Fruit fly (Drosophila melanogaster) whole organism, embryonic: ENCODE data around the gene Sec22.

Experiments used
- Aef1 ChIP-seq: fragments of 200-800 bp; sonication (Bioruptor generic); IDR thresholded peaks from 3 replicates; pipeline ENCODE4 v1.3.6; 2022; ENCODE audit warnings: missing biosample characterization, missing genetic modification characterization
- CG10209 ChIP-seq: fragments of 200-800 bp; sonication (Bioruptor generic); optimal IDR thresholded peaks from 3 replicates; lab custom pipeline; 2017; ENCODE audit warnings: missing biosample characterization, mild to moderate bottlenecking, missing genetic modification characterization, missing genetic modification reagents
- CG10267 ChIP-seq: fragments of 200-800 bp; sonication (Bioruptor generic); optimal IDR thresholded peaks from 2 replicates; lab custom pipeline; 2018; ENCODE audit warnings: missing biosample characterization, mild to moderate bottlenecking, missing genetic modification characterization, moderate library complexity
- CG10366 ChIP-seq: fragments of 200-800 bp; sonication (Bioruptor generic); IDR thresholded peaks from 2 replicates; pipeline ENCODE4 v1.3.6; 2022; ENCODE audit warnings: missing biosample characterization, missing genetic modification characterization
- CG10431 ChIP-seq: fragments of 200-800 bp; sonication (Bioruptor generic); optimal IDR thresholded peaks from 3 replicates; lab custom pipeline; 2018; ENCODE audit warnings: missing biosample characterization, mild to moderate bottlenecking, missing genetic modification characterization
- CG12104 ChIP-seq: fragments of 200-800 bp; sonication (Bioruptor generic); optimal IDR thresholded peaks from 3 replicates; lab custom pipeline; 2016; ENCODE audit warnings: missing biosample characterization, missing genetic modification characterization
- CG12299 ChIP-seq: fragments of 200-800 bp; sonication (Bioruptor generic); optimal IDR thresholded peaks from 2 replicates; lab custom pipeline; 2018; ENCODE audit warnings: missing biosample characterization, mild to moderate bottlenecking, missing genetic modification characterization
- CG12744 ChIP-seq: fragments of 200-800 bp; sonication (Bioruptor generic); optimal IDR thresholded peaks from 2 replicates; lab custom pipeline; 2016; ENCODE audit warnings: missing biosample characterization, missing genetic modification characterization
- CG13624 ChIP-seq: fragments of 200-800 bp; sonication (Bioruptor generic); optimal IDR thresholded peaks from 2 replicates; lab custom pipeline; 2016; ENCODE audit warnings: missing biosample characterization, missing genetic modification characterization
- CG14050 ChIP-seq: fragments of 200-800 bp; sonication (Bioruptor generic); IDR thresholded peaks from 3 replicates; pipeline ENCODE4 v1.3.6; 2022; ENCODE audit warnings: missing biosample characterization, missing genetic modification characterization
- CG14860 ChIP-seq: fragments of 200-800 bp; sonication (Bioruptor generic); IDR thresholded peaks from 3 replicates; pipeline ENCODE4 v1.3.6; 2022; ENCODE audit warnings: missing biosample characterization, missing genetic modification characterization; ENCODE audit not compliant: partially characterized antibody
- CG16779 ChIP-seq: fragments of 200-800 bp; sonication (Bioruptor generic); IDR thresholded peaks from 2 replicates; pipeline ENCODE4 v1.3.6; 2022; ENCODE audit warnings: missing biosample characterization, missing genetic modification characterization
- CG16813 ChIP-seq: fragments of 200-800 bp; sonication (Bioruptor generic); IDR thresholded peaks from 3 replicates; pipeline ENCODE4 v1.3.6; 2022; ENCODE audit warnings: missing biosample characterization, missing genetic modification characterization; ENCODE audit not compliant: partially characterized antibody
- CG17186 ChIP-seq: fragments of 200-800 bp; sonication (Bioruptor generic); optimal IDR thresholded peaks from 3 replicates; lab custom pipeline; 2017; ENCODE audit warnings: missing biosample characterization, missing genetic modification reagents, missing genetic modification characterization
- CG18476 ChIP-seq: fragments of 200-800 bp; sonication (Bioruptor generic); optimal IDR thresholded peaks from 2 replicates; lab custom pipeline; 2016; ENCODE audit warnings: missing biosample characterization, mild to moderate bottlenecking, missing genetic modification characterization
- CG18619 ChIP-seq: fragments of 200-800 bp; sonication (Bioruptor generic); optimal IDR thresholded peaks from 3 replicates; lab custom pipeline; 2017; ENCODE audit warnings: missing biosample characterization, mild to moderate bottlenecking, missing genetic modification characterization
- CG2116 ChIP-seq: fragments of 200-800 bp; sonication (Bioruptor generic); optimal IDR thresholded peaks from 3 replicates; lab custom pipeline; 2018; ENCODE audit warnings: missing biosample characterization, mild to moderate bottlenecking, missing genetic modification characterization
- CG2202 ChIP-seq: fragments of 200-800 bp; sonication (Bioruptor generic); optimal IDR thresholded peaks from 2 replicates; lab custom pipeline; 2018; ENCODE audit warnings: missing biosample characterization, mild to moderate bottlenecking, missing genetic modification characterization
- CG2875 ChIP-seq: fragments of 200-800 bp; sonication (Bioruptor generic); optimal IDR thresholded peaks from 2 replicates; lab custom pipeline; 2017; ENCODE audit warnings: missing biosample characterization, mild to moderate bottlenecking, missing genetic modification characterization, missing genetic modification reagents
- CG32772 ChIP-seq: fragments of 200-800 bp; sonication (Bioruptor generic); IDR thresholded peaks from 2 replicates; pipeline ENCODE4 v1.3.6; 2022; ENCODE audit warnings: missing biosample characterization, missing genetic modification characterization
- CG33557 ChIP-seq: fragments of 200-800 bp; sonication (Bioruptor generic); optimal IDR thresholded peaks from 2 replicates; lab custom pipeline; 2019; ENCODE audit warnings: missing biosample characterization, mild to moderate bottlenecking, missing genetic modification characterization, moderate library complexity
- CG43689 ChIP-seq: fragments of 200-800 bp; sonication (Bioruptor generic); IDR thresholded peaks from 2 replicates; pipeline ENCODE4 v1.3.6; 2022; ENCODE audit warnings: missing biosample characterization, missing genetic modification characterization
- CG9727 ChIP-seq: fragments of 200-800 bp; sonication (Bioruptor generic); optimal IDR thresholded peaks from 3 replicates; lab custom pipeline; 2017; ENCODE audit warnings: missing biosample characterization, mild to moderate bottlenecking, missing genetic modification characterization
- CG9932 ChIP-seq: fragments of 200-800 bp; sonication (Bioruptor generic); IDR thresholded peaks from 2 replicates; pipeline ENCODE4 v1.3.6; 2022; ENCODE audit warnings: missing biosample characterization, missing genetic modification characterization
- E2f2 ChIP-seq: fragments of 200-800 bp; sonication (Bioruptor generic); IDR thresholded peaks from 2 replicates; pipeline ENCODE4 v1.3.6; 2022; ENCODE audit warnings: missing biosample characterization, missing genetic modification characterization
- HLH4C ChIP-seq: fragments of 200-800 bp; sonication (Bioruptor generic); IDR thresholded peaks from 3 replicates; pipeline ENCODE4 v1.3.6; 2022; ENCODE audit warnings: missing biosample characterization, missing genetic modification characterization; ENCODE audit not compliant: partially characterized antibody
- HmgZ ChIP-seq: fragments of 200-800 bp; sonication (Bioruptor generic); optimal IDR thresholded peaks from 2 replicates; lab custom pipeline; 2018; ENCODE audit warnings: missing biosample characterization, mild to moderate bottlenecking, missing genetic modification characterization
- Kr ChIP-seq: fragments of 200-800 bp; sonication (Bioruptor generic); optimal IDR thresholded peaks from 2 replicates; lab custom pipeline; 2017; ENCODE audit warnings: missing biosample characterization, mild to moderate bottlenecking, missing genetic modification characterization
- Nf-YC ChIP-seq: fragments of 200-800 bp; optimal IDR thresholded peaks from 3 replicates; lab custom pipeline; 2019; ENCODE audit warnings: missing biosample characterization, mild to moderate bottlenecking, missing genetic modification characterization, moderate library complexity
- Opbp ChIP-seq: fragments of 200-800 bp; sonication (Bioruptor generic); IDR thresholded peaks from 3 replicates; pipeline ENCODE4 v1.3.6; 2022; ENCODE audit warnings: missing biosample characterization, missing genetic modification characterization; ENCODE audit not compliant: partially characterized antibody
- Scr ChIP-seq: fragments of 200-800 bp; sonication (Bioruptor generic); IDR thresholded peaks from 2 replicates; pipeline ENCODE4 v1.3.6; 2022; ENCODE audit warnings: missing biosample characterization, missing genetic modification characterization; ENCODE audit not compliant: partially characterized antibody
- Sin3A ChIP-seq: fragments of >200 bp; optimal IDR thresholded peaks from 2 replicates; lab custom pipeline; 2018
- Taf1 ChIP-seq: fragments of 200-800 bp; sonication (Bioruptor generic); IDR thresholded peaks from 2 replicates; pipeline ENCODE4 v1.3.6; 2022; ENCODE audit warnings: missing biosample characterization, missing genetic modification characterization
- Usf ChIP-seq: fragments of 200-800 bp; sonication (Bioruptor generic); optimal IDR thresholded peaks from 2 replicates; lab custom pipeline; 2017; ENCODE audit warnings: missing genotype, missing biosample characterization, missing genetic modification characterization
- amos ChIP-seq: fragments of 200-800 bp; sonication (Bioruptor generic); IDR thresholded peaks from 2 replicates; pipeline ENCODE4 v1.3.6; 2022; ENCODE audit warnings: missing biosample characterization, missing genetic modification characterization; ENCODE audit not compliant: partially characterized antibody
- ara ChIP-seq: fragments of 200-800 bp; sonication (Bioruptor generic); IDR thresholded peaks from 2 replicates; pipeline ENCODE4 v1.3.6; 2022; ENCODE audit warnings: missing biosample characterization, missing genetic modification characterization
- bbx ChIP-seq: fragments of 200-800 bp; sonication (Bioruptor generic); IDR thresholded peaks from 2 replicates; pipeline ENCODE4 v1.3.6; 2022; ENCODE audit warnings: missing biosample characterization, missing genetic modification characterization; ENCODE audit not compliant: partially characterized antibody
- caup ChIP-seq: fragments of 200-800 bp; sonication (Bioruptor generic); optimal IDR thresholded peaks from 3 replicates; lab custom pipeline; 2017; ENCODE audit warnings: missing biosample characterization, mild to moderate bottlenecking, missing genetic modification characterization, moderate library complexity; ENCODE audit not compliant: severe bottlenecking
- fd3F ChIP-seq: fragments of 200-800 bp; sonication (Bioruptor generic); optimal IDR thresholded peaks from 2 replicates; lab custom pipeline; 2018; ENCODE audit warnings: missing biosample characterization, mild to moderate bottlenecking, missing genetic modification characterization, moderate library complexity
- h ChIP-seq: fragments of >200 bp; optimal IDR thresholded peaks from 2 replicates; lab custom pipeline; 2017
- hkb ChIP-seq, 2 experiments: fragments of 200-800 bp in 1 of 2; fragments of >200 bp in 1 of 2; sonication (Bioruptor generic) in 1 of 2; IDR thresholded peaks in 1 of 2; optimal IDR thresholded peaks in 1 of 2; 2 replicates each; pipeline versions ENCODE4 v1.3.6 to Lab custom; 2017 to 2022; ENCODE audit warnings: missing biosample characterization in 1 of 2, missing genetic modification characterization in 1 of 2
- klu ChIP-seq: fragments of 200-800 bp; sonication (Bioruptor generic); IDR thresholded peaks from 2 replicates; pipeline ENCODE4 v1.3.6; 2022; ENCODE audit warnings: missing biosample characterization, missing genetic modification characterization
- knrl ChIP-seq: fragments of 200-800 bp; sonication (Bioruptor generic); IDR thresholded peaks from 3 replicates; pipeline ENCODE4 v1.3.6; 2022; ENCODE audit warnings: missing biosample characterization, missing genetic modification characterization; ENCODE audit not compliant: partially characterized antibody
- luna ChIP-seq: fragments of 200-800 bp; sonication (Bioruptor generic); optimal IDR thresholded peaks from 2 replicates; lab custom pipeline; 2016; ENCODE audit warnings: missing biosample characterization, missing genetic modification characterization
- pho ChIP-seq: fragments of 200-800 bp; sonication (Bioruptor generic); optimal IDR thresholded peaks from 2 replicates; lab custom pipeline; 2016; ENCODE audit warnings: missing biosample characterization, missing genetic modification characterization
- row ChIP-seq: fragments of 200-800 bp; sonication (Bioruptor generic); IDR thresholded peaks from 3 replicates; pipeline ENCODE4 v1.3.6; 2022; ENCODE audit warnings: missing biosample characterization, missing genetic modification characterization
- scrt ChIP-seq: fragments of 200-800 bp; sonication (Bioruptor generic); optimal IDR thresholded peaks from 2 replicates; lab custom pipeline; 2018; ENCODE audit warnings: missing biosample characterization, mild to moderate bottlenecking, missing genetic modification characterization, moderate library complexity
- trh ChIP-seq: fragments of 200-800 bp; sonication (Bioruptor generic); optimal IDR thresholded peaks from 2 replicates; lab custom pipeline; 2016; ENCODE audit warnings: missing biosample characterization, missing genetic modification characterization
- usp ChIP-seq: fragments of >200 bp; optimal IDR thresholded peaks from 2 replicates; lab custom pipeline; 2017; ENCODE audit warnings: missing biosample characterization, missing genetic modification characterization
- z ChIP-seq: fragments of 200-800 bp; sonication (Bioruptor generic); IDR thresholded peaks from 3 replicates; pipeline ENCODE4 v1.3.6; 2022; ENCODE audit warnings: missing biosample characterization, missing genetic modification characterization
- zfh2 ChIP-seq: fragments of 200-800 bp; sonication (Bioruptor generic); optimal IDR thresholded peaks from 2 replicates; lab custom pipeline; 2016; ENCODE audit warnings: missing biosample characterization, missing genetic modification characterization

The Sec22 gene

dm6 chrX:792923-793322, 13.0 kb upstream of the Sec22 start, which contains the start of gene CG16989 (continued):
- TF ChIP-seq CG16813 (peak; percentile 58; the same call in 2 of the 3 replicates), hkb (optimal IDR thresholded peaks at IDR 0.05; lab: Kevin White, UChicago) (no peak), hkb (GFP tag; IDR thresholded peaks at IDR 0.05; lab: Robert Waterston, UW) (no peak), CG18619 (no peak), CG14050 (no peak), Taf1 (GFP tag; lab: Robert Waterston, UW) (no peak), CG12104 (GFP tag; lab: Kevin White, UChicago) (no peak), z (GFP tag; lab: Robert Waterston, UW) (no peak), zfh2 (GFP tag; lab: Kevin White, UChicago) (no peak), pho (GFP tag; lab: Kevin White, UChicago) (no peak), CG2875 (no peak), Opbp (GFP tag; lab: Robert Waterston, UW) (peak; percentile 67; the same call in 2 of the 3 replicates), CG9727 (no peak), scrt (GFP tag; lab: Kevin White, UChicago) (peak; percentile 65), CG10431 (no peak), Kr (GFP tag; lab: Kevin White, UChicago) (no peak), CG14860 (GFP tag; lab: Robert Waterston, UW) (no peak), Aef1 (no peak), knrl (GFP tag; lab: Robert Waterston, UW) (peak; percentile 33; the same call in 1 of the 3 replicates), trh (GFP tag; lab: Kevin White, UChicago) (no peak), amos (GFP tag; lab: Robert Waterston, UW) (peak; percentile 45; the same call in 1 of the 2 replicates), CG2202 (tag; lab: Kevin White, UChicago) (no peak), HLH4C (GFP tag; lab: Robert Waterston, UW) (peak; percentile 63), ara (GFP tag; lab: Robert Waterston, UW) (no peak), CG32772 (GFP tag; lab: Robert Waterston, UW) (no peak), usp (GFP tag; lab: Kevin White, UChicago) (no peak), CG18476 (no peak), HmgZ (tag; lab: Kevin White, UChicago) (peak; percentile 35), CG13624 (GFP tag; lab: Kevin White, UChicago) (peak; percentile 51), CG2116 (GFP tag; lab: Kevin White, UChicago) (peak; percentile 83), CG10209 (no peak), Usf (no peak), CG10366 (GFP tag; lab: Robert Waterston, UW) (no peak), E2f2 (peak; percentile 88), CG12744 (GFP tag; lab: Kevin White, UChicago) (no peak), fd3F (GFP tag; lab: Kevin White, UChicago) (no peak), CG33557 (GFP tag; lab: Kevin White, UChicago) (no peak), CG17186 (GFP tag; lab: Kevin White, UChicago) (peak; percentile 49), CG12299 (tag; lab: Kevin White, UChicago) (no peak), CG16779 (GFP tag; lab: Robert Waterston, UW) (no peak), klu (GFP tag; lab: Robert Waterston, UW) (no peak), CG9932 (GFP tag; lab: Robert Waterston, UW) (no peak), caup (no peak), luna (no peak), row (GFP tag; lab: Robert Waterston, UW) (0 out of 3 replicates have a peak, but pooled peaks have one; percentile 11), Nf-YC (tag; lab: Kevin White, UChicago) (peak; percentile 23), h (no peak), bbx (GFP tag; lab: Robert Waterston, UW) (peak; percentile 59), Scr (GFP tag; lab: Robert Waterston, UW) (peak; percentile 55), Sin3A (peak; percentile 26), CG10267 (peak; percentile 34), CG43689 (GFP tag; lab: Robert Waterston, UW) (no peak)
